Worm (Caenorhabditis elegans) whole organism, L4 larva: Measurements from ENCODE around the gene F56F11.1.

Source experiments
- D1046.2 ChIP-seq: fragments of 200-800 bp; sonication (Bioruptor generic); IDR thresholded peaks from 2 replicates; pipeline ENCODE4 v1.3.6; 2022; ENCODE audit warnings: missing genetic modification characterization, missing compliant biosample characterization
- F10B5.3 ChIP-seq: sonication (generic microtip); optimal IDR thresholded peaks from 2 replicates; lab custom pipeline; 2016; ENCODE audit warnings: mild to moderate bottlenecking, missing genetic modification characterization, missing compliant biosample characterization
- F49E8.2 ChIP-seq: sonication (generic microtip); optimal IDR thresholded peaks from 2 replicates; lab custom pipeline; 2016; ENCODE audit warnings: missing compliant biosample characterization, mild to moderate bottlenecking, missing genetic modification characterization, borderline replicate concordance
- T26A8.4 ChIP-seq: fragments of 200-800 bp; sonication (Bioruptor generic); IDR thresholded peaks from 2 replicates; pipeline ENCODE4 v1.3.6; 2022; ENCODE audit warnings: missing genetic modification characterization, missing compliant biosample characterization
- Y105C5A.15 ChIP-seq: fragments of 200-800 bp; sonication (Bioruptor generic); IDR thresholded peaks from 2 replicates; pipeline ENCODE4 v1.3.6; 2022; ENCODE audit warnings: missing genetic modification characterization, missing compliant biosample characterization
- ZK337.2 ChIP-seq: fragments of 200-800 bp; sonication (Bioruptor generic); IDR thresholded peaks from 2 replicates; pipeline ENCODE4 v1.3.6; 2022; ENCODE audit warnings: missing genetic modification reagents, missing genetic modification characterization, missing compliant biosample characterization
- ama-1 ChIP-seq: fragments of 150-350 bp; optimal IDR thresholded peaks from 2 replicates; lab custom pipeline; 2014; ENCODE audit warnings: inconsistent platforms, mixed read lengths
- attf-4 ChIP-seq: sonication (generic microtip); optimal IDR thresholded peaks from 3 replicates; lab custom pipeline; 2017; ENCODE audit warnings: missing biosample characterization, missing genetic modification characterization
- ceh-20 ChIP-seq: fragments of 200-800 bp; sonication (Bioruptor generic); IDR thresholded peaks from 2 replicates; pipeline ENCODE4 v1.3.6; 2022; ENCODE audit warnings: missing genetic modification reagents, missing genetic modification characterization, missing compliant biosample characterization
- ceh-32 ChIP-seq: sonication (generic microtip); optimal IDR thresholded peaks from 2 replicates; lab custom pipeline; 2016; ENCODE audit warnings: mild to moderate bottlenecking, missing genetic modification characterization, missing compliant biosample characterization; ENCODE audit not compliant: poor library complexity
- ceh-44 ChIP-seq: fragments of 200-800 bp; sonication (Bioruptor generic); IDR thresholded peaks from 2 replicates; pipeline ENCODE4 v1.3.6; 2022; ENCODE audit warnings: missing genetic modification reagents, missing genetic modification characterization, missing compliant biosample characterization
- ceh-62 ChIP-seq: sonication (generic microtip); optimal IDR thresholded peaks from 2 replicates; lab custom pipeline; 2017; ENCODE audit warnings: missing biosample characterization, missing genetic modification characterization
- ces-1 ChIP-seq: fragments of 150-350 bp; sonication (generic microtip); optimal IDR thresholded peaks from 4 replicates; lab custom pipeline; 2014; ENCODE audit warnings: missing biosample characterization, missing genetic modification reagents, missing genetic modification characterization
- daf-12 ChIP-seq: fragments of 150-350 bp; optimal IDR thresholded peaks from 2 replicates; lab custom pipeline; 2014; ENCODE audit warnings: missing biosample characterization, missing genetic modification reagents, missing genetic modification characterization
- daf-16 ChIP-seq, 3 experiments: sonication (generic microtip); optimal IDR thresholded peaks; 2 replicates each; lab custom pipeline; 2016 to 2017; ENCODE audit warnings: missing genetic modification characterization in 3 of 3, missing genetic modification reagents in 3 of 3, mild to moderate bottlenecking in 2 of 3, missing compliant biosample characterization in 2 of 3, missing biosample characterization in 1 of 3, moderate library complexity in 1 of 3
- daf-19 ChIP-seq: fragments of 200-800 bp; sonication (Bioruptor generic); conservative IDR thresholded peaks from 2 replicates; pipeline ENCODE4 v1.3.6; 2022; ENCODE audit warnings: missing genetic modification characterization, missing compliant biosample characterization
- dmd-8 ChIP-seq: fragments of 200-800 bp; sonication (Bioruptor generic); IDR thresholded peaks from 2 replicates; pipeline ENCODE4 v1.3.6; 2022; ENCODE audit warnings: missing genetic modification characterization, missing compliant biosample characterization
- dmd-9 ChIP-seq: fragments of 200-800 bp; sonication (Bioruptor generic); IDR thresholded peaks from 2 replicates; pipeline ENCODE4 v1.3.6; 2022; ENCODE audit warnings: missing genetic modification reagents, missing genetic modification characterization, missing compliant biosample characterization
- hlh-11 ChIP-seq: fragments of 200-800 bp; sonication (Bioruptor generic); optimal IDR thresholded peaks from 2 replicates; lab custom pipeline; 2018; ENCODE audit warnings: mild to moderate bottlenecking, missing genetic modification characterization, missing compliant biosample characterization
- hlh-30 ChIP-seq: sonication (generic microtip); optimal IDR thresholded peaks from 2 replicates; lab custom pipeline; 2017; ENCODE audit warnings: antibody characterized with exemption, mild to moderate bottlenecking, missing genetic modification characterization, missing compliant biosample characterization; ENCODE audit not compliant: insufficient read depth
- hmg-1.1 ChIP-seq: fragments of 200-800 bp; sonication (Bioruptor generic); IDR thresholded peaks from 2 replicates; pipeline ENCODE4 v1.3.6; 2022; ENCODE audit warnings: missing genetic modification reagents, missing genetic modification characterization, missing compliant biosample characterization
- jun-1 ChIP-seq: fragments of 150-350 bp; optimal IDR thresholded peaks from 2 replicates; lab custom pipeline; 2014; ENCODE audit warnings: missing biosample characterization, missing genetic modification reagents, missing genetic modification characterization
- lin-1 ChIP-seq: fragments of 200-800 bp; sonication (Bioruptor generic); IDR thresholded peaks from 2 replicates; pipeline ENCODE4 v1.3.6; 2022; ENCODE audit warnings: missing genetic modification reagents, missing genetic modification characterization, missing compliant biosample characterization
- lin-38 ChIP-seq: fragments of 200-800 bp; sonication (Bioruptor generic); IDR thresholded peaks from 2 replicates; pipeline ENCODE4 v1.3.6; 2022; ENCODE audit warnings: missing genetic modification reagents, missing genetic modification characterization, missing compliant biosample characterization
- lsy-2 ChIP-seq, 2 experiments: fragments of 150-350 bp in 1 of 2; sonication (generic microtip) in 1 of 2; optimal IDR thresholded peaks; 2 replicates each; lab custom pipeline; 2014 to 2017; ENCODE audit warnings: missing biosample characterization in 2 of 2, missing genetic modification characterization in 2 of 2
- mdt-29 ChIP-seq: fragments of 200-800 bp; sonication (Bioruptor generic); IDR thresholded peaks from 2 replicates; pipeline ENCODE4 v1.3.6; 2022; ENCODE audit warnings: missing genetic modification reagents, missing genetic modification characterization, missing compliant biosample characterization
- mep-1 ChIP-seq: fragments of 150-350 bp; sonication (generic microtip); optimal IDR thresholded peaks from 3 replicates; lab custom pipeline; 2014; ENCODE audit warnings: missing biosample characterization, missing genetic modification characterization
- mes-2 ChIP-seq: sonication (generic microtip); optimal IDR thresholded peaks from 2 replicates; lab custom pipeline; 2016; ENCODE audit warnings: missing genotype, mild to moderate bottlenecking, missing genetic modification characterization, missing compliant biosample characterization; ENCODE audit not compliant: poor library complexity, severe bottlenecking
- mxl-2 ChIP-seq: fragments of 200-800 bp; sonication (Bioruptor generic); conservative IDR thresholded peaks from 2 replicates; pipeline ENCODE4 v1.3.6; 2022; ENCODE audit warnings: missing genetic modification reagents, missing genetic modification characterization, missing compliant biosample characterization
- mxl-3 ChIP-seq: fragments of 200-800 bp; sonication (Bioruptor generic); optimal IDR thresholded peaks from 2 replicates; lab custom pipeline; 2018; ENCODE audit warnings: mild to moderate bottlenecking, missing genetic modification characterization, missing compliant biosample characterization
- nhr-10 ChIP-seq: fragments of 150-350 bp; optimal IDR thresholded peaks from 2 replicates; lab custom pipeline; 2014; ENCODE audit warnings: missing biosample characterization, missing genetic modification characterization
- nhr-237 ChIP-seq: sonication (generic microtip); optimal IDR thresholded peaks from 2 replicates; lab custom pipeline; 2017; ENCODE audit warnings: missing biosample characterization, missing genetic modification characterization
- nhr-41 ChIP-seq: fragments of 200-800 bp; sonication (Bioruptor generic); IDR thresholded peaks from 2 replicates; pipeline ENCODE4 v1.3.6; 2022; ENCODE audit warnings: missing genetic modification reagents, missing genetic modification characterization, missing compliant biosample characterization
- nhr-42 ChIP-seq: fragments of 200-800 bp; sonication (Bioruptor generic); IDR thresholded peaks from 2 replicates; pipeline ENCODE4 v1.3.6; 2022; ENCODE audit warnings: missing genetic modification characterization, missing compliant biosample characterization
- nhr-6 ChIP-seq: fragments of 150-350 bp; optimal IDR thresholded peaks from 2 replicates; lab custom pipeline; 2014; ENCODE audit warnings: missing biosample characterization, missing genetic modification characterization
- nhr-77 ChIP-seq: fragments of 150-350 bp; optimal IDR thresholded peaks from 2 replicates; lab custom pipeline; 2014; ENCODE audit warnings: missing biosample characterization, missing genetic modification characterization
- pha-4 ChIP-seq, 2 experiments: fragments of 150-350 bp in 1 of 2; fragments of 200-800 bp in 1 of 2; sonication (Bioruptor generic) in 1 of 2; IDR thresholded peaks in 1 of 2; optimal IDR thresholded peaks in 1 of 2; 2 replicates each; pipeline versions ENCODE4 v1.3.6 to Lab custom; 2014 to 2022; ENCODE audit warnings: missing genetic modification characterization in 2 of 2, missing genetic modification reagents in 2 of 2, missing biosample characterization in 1 of 2, missing compliant biosample characterization in 1 of 2
- php-3 ChIP-seq: fragments of 200-800 bp; sonication (Bioruptor generic); IDR thresholded peaks from 2 replicates; pipeline ENCODE4 v1.3.6; 2022; ENCODE audit warnings: missing genetic modification reagents, missing genetic modification characterization, missing compliant biosample characterization
- rbr-2 ChIP-seq: sonication (generic microtip); optimal IDR thresholded peaks from 2 replicates; lab custom pipeline; 2016; ENCODE audit warnings: missing genotype, missing genetic modification characterization, missing compliant biosample characterization
- sdz-12 ChIP-seq: fragments of 200-800 bp; sonication (Bioruptor generic); optimal IDR thresholded peaks from 2 replicates; lab custom pipeline; 2018; ENCODE audit warnings: mild to moderate bottlenecking, missing genetic modification characterization, missing compliant biosample characterization
- set-16 ChIP-seq: fragments of 200-800 bp; sonication (Bioruptor generic); IDR thresholded peaks from 2 replicates; pipeline ENCODE4 v1.3.6; 2022; ENCODE audit warnings: missing genetic modification reagents, missing genetic modification characterization, missing compliant biosample characterization
- spr-1 ChIP-seq: sonication (generic microtip); optimal IDR thresholded peaks from 2 replicates; lab custom pipeline; 2016; ENCODE audit warnings: mild to moderate bottlenecking, missing genetic modification characterization, missing compliant biosample characterization
- spr-3 ChIP-seq: fragments of 200-800 bp; sonication (Bioruptor generic); optimal IDR thresholded peaks from 2 replicates; lab custom pipeline; 2018; ENCODE audit warnings: mild to moderate bottlenecking, missing genetic modification characterization, missing compliant biosample characterization
- unc-39 ChIP-seq: sonication (generic microtip); optimal IDR thresholded peaks from 2 replicates; lab custom pipeline; 2017; ENCODE audit warnings: missing biosample characterization, missing genetic modification characterization
- unc-62 ChIP-seq, 3 experiments: fragments of 150-350 bp in 1 of 3; sonication (generic microtip); optimal IDR thresholded peaks in 2 of 3; peaks in 1 of 3; 1 replicate in 1 of 3; 2 replicates in 2 of 3; lab custom pipeline; 2014 to 2017; ENCODE audit warnings: missing biosample characterization in 3 of 3, missing genetic modification characterization in 3 of 3, missing genetic modification reagents in 3 of 3, missing genotype in 1 of 3
- vab-7 ChIP-seq: fragments of 200-800 bp; sonication (Bioruptor generic); IDR thresholded peaks from 2 replicates; pipeline ENCODE4 v1.3.6; 2022; ENCODE audit warnings: missing genetic modification reagents, missing genetic modification characterization, missing compliant biosample characterization
- zag-1 ChIP-seq: fragments of 150-350 bp; optimal IDR thresholded peaks from 2 replicates; lab custom pipeline; 2014; ENCODE audit warnings: missing biosample characterization, missing genetic modification characterization
- zfp-3 ChIP-seq: fragments of 200-800 bp; sonication (Bioruptor generic); conservative IDR thresholded peaks from 2 replicates; pipeline ENCODE4 v1.3.6; 2022; ENCODE audit warnings: missing genetic modification reagents, missing genetic modification characterization, missing compliant biosample characterization
- zip-11 ChIP-seq: fragments of 200-800 bp; sonication (Bioruptor generic); IDR thresholded peaks from 2 replicates; pipeline ENCODE4 v1.3.6; 2022; ENCODE audit warnings: missing genetic modification characterization, missing compliant biosample characterization
- zip-2 ChIP-seq: fragments of 150-350 bp; optimal IDR thresholded peaks from 2 replicates; lab custom pipeline; 2014; ENCODE audit warnings: missing biosample characterization, missing genetic modification characterization

The F56F11.1 gene

ce11 chrIII:2875946-2876345 is 15.6 kb upstream of the F56F11.1 start (continued):
- no peak for TF ChIP-seq zip-11 (GFP tag; lab: Robert Waterston, UW)
- TF ChIP-seq D1046.2 (GFP tag; lab: Robert Waterston, UW), result no peak
- peak; percentile 88 for TF ChIP-seq mxl-3 (GFP tag; lab: Kevin White, UChicago)
- no peak for TF ChIP-seq rbr-2 (tag; lab: Kevin White, UChicago)
- TF ChIP-seq mes-2 (tag; lab: Kevin White, UChicago), result peak; percentile 63
- TF ChIP-seq spr-1 (tag; lab: Kevin White, UChicago), result peak; percentile 19
- TF ChIP-seq daf-12 (tag; lab: Kevin White, UChicago), result no peak
- peak; percentile 24 for TF ChIP-seq jun-1 (tag; lab: Kevin White, UChicago)
- TF ChIP-seq daf-19 (GFP tag; lab: Robert Waterston, UW), result no peak
- TF ChIP-seq F10B5.3 (tag; lab: Kevin White, UChicago), result no peak
- no peak for TF ChIP-seq pha-4 (GFP tag; IDR thresholded peaks at IDR 0.05; lab: Robert Waterston, UW)
- TF ChIP-seq pha-4 (tag; optimal IDR thresholded peaks at IDR 0.05; lab: Kevin White, UChicago), result no peak
- TF ChIP-seq hlh-30 (tag; lab: Kevin White, UChicago), result peak; percentile 83
- TF ChIP-seq T26A8.4 (GFP tag; lab: Robert Waterston, UW), result peak; percentile 46; the same call in 1 of the 2 replicates
- no peak for TF ChIP-seq sdz-12
- 0 out of 2 replicates have a peak, but pooled peaks have one; percentile 23 for TF ChIP-seq php-3
- no peak for TF ChIP-seq dmd-8 (GFP tag; lab: Robert Waterston, UW)
- no peak for TF ChIP-seq nhr-6 (tag; lab: Kevin White, UChicago)
- peak; percentile 60; the same call in 1 of the 2 replicates for TF ChIP-seq ceh-20
- no peak for TF ChIP-seq zfp-3 (GFP tag; lab: Robert Waterston, UW)
- peak; percentile 93 for TF ChIP-seq nhr-41 (GFP tag; lab: Robert Waterston, UW)
- TF ChIP-seq hlh-11 (tag; lab: Kevin White, UChicago), result peak; percentile 97
- TF ChIP-seq set-16 (GFP tag; lab: Robert Waterston, UW), result 0 out of 2 replicates have a peak, but pooled peaks have one; percentile 16
- no peak for TF ChIP-seq dmd-9 (GFP tag; lab: Robert Waterston, UW)
- TF ChIP-seq attf-4 (tag; lab: Kevin White, UChicago), result no peak
- TF ChIP-seq mep-1 (tag; lab: Kevin White, UChicago), result peak; percentile 73
- TF ChIP-seq nhr-10 (tag; lab: Kevin White, UChicago), result peak; percentile 58
- no peak for TF ChIP-seq Y105C5A.15 (GFP tag; lab: Robert Waterston, UW)
- no peak for TF ChIP-seq vab-7 (GFP tag; lab: Robert Waterston, UW)
- TF ChIP-seq lin-1 (GFP tag; lab: Robert Waterston, UW), result peak; percentile 62
- TF ChIP-seq ama-1 (lab: Kevin White, UChicago), result peak; percentile 43
- TF ChIP-seq ceh-44, result no peak
- no peak for TF ChIP-seq ces-1
- TF ChIP-seq zag-1 (tag; lab: Kevin White, UChicago), result no peak
- TF ChIP-seq nhr-42 (GFP tag; lab: Robert Waterston, UW), result no peak
- TF ChIP-seq nhr-237 (tag; lab: Kevin White, UChicago), result no peak
- no peak for TF ChIP-seq ceh-32 (tag; lab: Kevin White, UChicago)
- peak; percentile 44 for TF ChIP-seq hmg-1.1
- TF ChIP-seq ZK337.2, result no peak
- no peak for TF ChIP-seq zip-2 (tag; lab: Kevin White, UChicago)
- TF ChIP-seq lsy-2 (tag; optimal IDR thresholded peaks at IDR 0.05; lab: Kevin White, UChicago), result peak; percentile 15 to 73
- no peak for TF ChIP-seq spr-3
- peak; percentile 52 for TF ChIP-seq lin-38
- TF ChIP-seq unc-62 (GFP tag; optimal IDR thresholded peaks at IDR 0.05 in 1 of 2; lab: Kevin White, UChicago), result peak in 1 of 2 experiments; percentile 42
- no peak for TF ChIP-seq unc-62 (tag; optimal IDR thresholded peaks at IDR 0.05; lab: Kevin White, UChicago)
- peak; percentile 74 for TF ChIP-seq nhr-77 (tag; lab: Kevin White, UChicago)
- TF ChIP-seq mxl-2 (GFP tag; lab: Robert Waterston, UW), result no peak
- no peak for TF ChIP-seq mdt-29 (GFP tag; lab: Robert Waterston, UW)
- TF ChIP-seq ceh-62 (tag; lab: Kevin White, UChicago), result no peak
- no peak for TF ChIP-seq F49E8.2 (tag; lab: Kevin White, UChicago)
- TF ChIP-seq daf-16 (GFP tag; optimal IDR thresholded peaks at IDR 0.05; lab: Kevin White, UChicago), result peak in 1 of 2 experiments; percentile 35
- TF ChIP-seq daf-16 (tag; optimal IDR thresholded peaks at IDR 0.05; lab: Kevin White, UChicago), result peak; percentile 80
- no peak for TF ChIP-seq unc-39 (tag; lab: Kevin White, UChicago)
